Fruit fly (Drosophila melanogaster) whole organism, embryonic: ENCODE measurements around the gene trk.

Experiments
- Abd-B ChIP-seq: fragments of 200-800 bp; sonication (Bioruptor generic); optimal IDR thresholded peaks from 2 replicates; lab custom pipeline; 2018; ENCODE audit warnings: missing biosample characterization, mild to moderate bottlenecking, missing genetic modification characterization, moderate library complexity
- Adf1 ChIP-seq: fragments of 200-800 bp; sonication (Bioruptor generic); IDR thresholded peaks from 2 replicates; pipeline ENCODE4 v1.3.6; 2022; ENCODE audit warnings: missing biosample characterization, missing genetic modification characterization
- Asciz ChIP-seq: fragments of 200-800 bp; sonication (Bioruptor generic); optimal IDR thresholded peaks from 2 replicates; lab custom pipeline; 2017; ENCODE audit warnings: missing biosample characterization, mild to moderate bottlenecking, missing genetic modification characterization, missing genetic modification reagents
- CG10431 ChIP-seq: fragments of 200-800 bp; sonication (Bioruptor generic); optimal IDR thresholded peaks from 3 replicates; lab custom pipeline; 2018; ENCODE audit warnings: missing biosample characterization, mild to moderate bottlenecking, missing genetic modification characterization
- CG10565 ChIP-seq: fragments of 200-800 bp; sonication (Bioruptor generic); optimal IDR thresholded peaks from 3 replicates; lab custom pipeline; 2016; ENCODE audit warnings: missing biosample characterization, mild to moderate bottlenecking, missing genetic modification characterization
- CG11247 ChIP-seq: fragments of 200-800 bp; sonication (Bioruptor generic); IDR thresholded peaks from 2 replicates; pipeline ENCODE4 v1.3.6; 2022; ENCODE audit warnings: missing biosample characterization, missing genetic modification characterization
- CG12942 ChIP-seq: fragments of 200-800 bp; sonication (Bioruptor generic); optimal IDR thresholded peaks from 3 replicates; lab custom pipeline; 2016; ENCODE audit warnings: missing biosample characterization, missing genetic modification characterization
- CG13296 ChIP-seq: fragments of 200-800 bp; sonication (Bioruptor generic); optimal IDR thresholded peaks from 3 replicates; lab custom pipeline; 2018; ENCODE audit warnings: missing biosample characterization, mild to moderate bottlenecking, missing genetic modification characterization
- CG14441 ChIP-seq: fragments of 200-800 bp; sonication (Bioruptor generic); IDR thresholded peaks from 2 replicates; pipeline ENCODE4 v1.3.6; 2022; ENCODE audit warnings: missing biosample characterization, missing genetic modification characterization
- CG15011 ChIP-seq: fragments of 200-800 bp; sonication (Bioruptor generic); optimal IDR thresholded peaks from 3 replicates; lab custom pipeline; 2018; ENCODE audit warnings: missing biosample characterization, mild to moderate bottlenecking, missing genetic modification characterization
- CG15073 ChIP-seq: fragments of 200-800 bp; sonication (Bioruptor generic); optimal IDR thresholded peaks from 2 replicates; lab custom pipeline; 2016; ENCODE audit warnings: missing biosample characterization, missing genetic modification characterization
- CG15269 ChIP-seq: fragments of 200-800 bp; sonication (Bioruptor generic); optimal IDR thresholded peaks from 2 replicates; lab custom pipeline; 2018; ENCODE audit warnings: missing biosample characterization, mild to moderate bottlenecking, missing genetic modification characterization, moderate library complexity
- CG15514 ChIP-seq: fragments of 200-800 bp; sonication (Bioruptor generic); optimal IDR thresholded peaks from 3 replicates; lab custom pipeline; 2017; ENCODE audit warnings: missing biosample characterization, missing genetic modification characterization, mild to moderate bottlenecking, moderate library complexity, missing genetic modification reagents
- CG18011 ChIP-seq: fragments of 200-800 bp; sonication (Bioruptor generic); optimal IDR thresholded peaks from 2 replicates; lab custom pipeline; 2017; ENCODE audit warnings: missing biosample characterization, missing genetic modification characterization, mild to moderate bottlenecking, moderate library complexity, missing genotype
- CG18764 ChIP-seq: fragments of 200-800 bp; sonication (Bioruptor generic); optimal IDR thresholded peaks from 3 replicates; lab custom pipeline; 2016; ENCODE audit warnings: missing biosample characterization, missing genetic modification characterization
- CG4282 ChIP-seq: fragments of 200-800 bp; sonication (Bioruptor generic); optimal IDR thresholded peaks from 2 replicates; lab custom pipeline; 2016; ENCODE audit warnings: missing biosample characterization, missing genetic modification characterization
- CG4707 ChIP-seq: fragments of 200-800 bp; sonication (Bioruptor generic); optimal IDR thresholded peaks from 2 replicates; lab custom pipeline; 2018; ENCODE audit warnings: missing biosample characterization, mild to moderate bottlenecking, missing genetic modification characterization, moderate library complexity
- CG4854 ChIP-seq: fragments of 200-800 bp; sonication (Bioruptor generic); optimal IDR thresholded peaks from 2 replicates; lab custom pipeline; 2016; ENCODE audit warnings: missing biosample characterization, missing genetic modification characterization, inconsistent platforms
- CG5180 ChIP-seq: fragments of 200-800 bp; sonication (Bioruptor generic); optimal IDR thresholded peaks from 3 replicates; lab custom pipeline; 2017; ENCODE audit warnings: missing biosample characterization, missing genetic modification characterization, mild to moderate bottlenecking, moderate library complexity, missing genetic modification reagents
- CG6765 ChIP-seq: fragments of 200-800 bp; sonication (Bioruptor generic); optimal IDR thresholded peaks from 3 replicates; lab custom pipeline; 2017; ENCODE audit warnings: missing biosample characterization, mild to moderate bottlenecking, missing genetic modification characterization
- CG8944 ChIP-seq: fragments of 200-800 bp; sonication (Bioruptor generic); optimal IDR thresholded peaks from 3 replicates; lab custom pipeline; 2016; ENCODE audit warnings: missing biosample characterization, missing genetic modification characterization
- CG9609 ChIP-seq: fragments of 200-800 bp; sonication (Bioruptor generic); optimal IDR thresholded peaks from 3 replicates; lab custom pipeline; 2016; ENCODE audit warnings: missing biosample characterization, missing genetic modification characterization
- CG9817 ChIP-seq: fragments of 200-800 bp; sonication (Bioruptor generic); optimal IDR thresholded peaks from 2 replicates; lab custom pipeline; 2018; ENCODE audit warnings: missing biosample characterization, mild to moderate bottlenecking, missing genetic modification characterization, moderate library complexity
- Chrac-16 ChIP-seq: fragments of 200-800 bp; sonication (Bioruptor generic); optimal IDR thresholded peaks from 3 replicates; lab custom pipeline; 2016; ENCODE audit warnings: missing biosample characterization, missing genetic modification characterization
- Dll ChIP-seq: fragments of 200-800 bp; sonication (Bioruptor generic); IDR thresholded peaks from 4 replicates; pipeline ENCODE4 v1.3.6; 2022; ENCODE audit warnings: missing biosample characterization, missing genetic modification characterization; ENCODE audit not compliant: partially characterized antibody
- ERR ChIP-seq: fragments of 200-800 bp; sonication (Bioruptor generic); optimal IDR thresholded peaks from 2 replicates; lab custom pipeline; 2016; ENCODE audit warnings: missing biosample characterization, missing genetic modification characterization
- Hey ChIP-seq: fragments of 200-800 bp; sonication (Bioruptor generic); optimal IDR thresholded peaks from 3 replicates; lab custom pipeline; 2018; ENCODE audit warnings: missing biosample characterization, mild to moderate bottlenecking, missing genetic modification characterization
- Lhr ChIP-seq: fragments of 200-800 bp; sonication (Bioruptor generic); optimal IDR thresholded peaks from 3 replicates; lab custom pipeline; 2017; ENCODE audit warnings: mild to moderate bottlenecking, missing biosample characterization, missing genetic modification reagents, missing genetic modification characterization
- MBD-R2 ChIP-seq: fragments of 200-800 bp; sonication (Bioruptor generic); IDR thresholded peaks from 2 replicates; pipeline ENCODE4 v1.3.6; 2022; ENCODE audit warnings: missing biosample characterization, missing genetic modification characterization
- MESR4 ChIP-seq: fragments of 200-800 bp; sonication (Bioruptor generic); optimal IDR thresholded peaks from 2 replicates; lab custom pipeline; 2018; ENCODE audit warnings: missing biosample characterization, mild to moderate bottlenecking, missing genetic modification characterization, moderate library complexity
- Nf-YB ChIP-seq: fragments of 200-800 bp; sonication (Bioruptor generic); optimal IDR thresholded peaks from 3 replicates; lab custom pipeline; 2019; ENCODE audit warnings: missing biosample characterization, mild to moderate bottlenecking, missing genetic modification characterization, moderate library complexity
- Ravus ChIP-seq: fragments of 200-800 bp; sonication (Bioruptor generic); IDR thresholded peaks from 2 replicates; pipeline ENCODE4 v1.3.6; 2022; ENCODE audit warnings: missing biosample characterization, missing genetic modification characterization
- Sox100B ChIP-seq: fragments of 200-800 bp; sonication (Bioruptor generic); optimal IDR thresholded peaks from 3 replicates; lab custom pipeline; 2018; ENCODE audit warnings: missing biosample characterization, mild to moderate bottlenecking, missing genetic modification characterization
- Trl ChIP-seq, 3 experiments: fragments of >200 bp in 2 of 3; fragments of 200-800 bp in 1 of 3; sonication (Bioruptor generic) in 1 of 3; optimal IDR thresholded peaks; 2 replicates in 1 of 3; 3 replicates in 2 of 3; lab custom pipeline; 2016 to 2017; ENCODE audit warnings: missing biosample characterization in 1 of 3, missing genetic modification characterization in 1 of 3
- Xbp1 ChIP-seq: fragments of 200-800 bp; sonication (Bioruptor generic); optimal IDR thresholded peaks from 3 replicates; lab custom pipeline; 2016; ENCODE audit warnings: missing biosample characterization, mild to moderate bottlenecking, missing genetic modification characterization
- chif ChIP-seq, 2 experiments: fragments of 200-800 bp; sonication (Bioruptor generic); optimal IDR thresholded peaks; 3 replicates each; lab custom pipeline; 2016; ENCODE audit warnings: missing biosample characterization in 2 of 2, missing genetic modification characterization in 2 of 2
- dmrt99B ChIP-seq: fragments of 200-800 bp; sonication (Bioruptor generic); optimal IDR thresholded peaks from 2 replicates; lab custom pipeline; 2018; ENCODE audit warnings: missing biosample characterization, mild to moderate bottlenecking, missing genetic modification characterization, moderate library complexity
- fd102C ChIP-seq: fragments of 200-800 bp; sonication (Bioruptor generic); optimal IDR thresholded peaks from 2 replicates; lab custom pipeline; 2018; ENCODE audit warnings: missing biosample characterization, mild to moderate bottlenecking, missing genetic modification characterization, moderate library complexity
- gsb-n ChIP-seq: fragments of 200-800 bp; sonication (Bioruptor generic); optimal IDR thresholded peaks from 3 replicates; lab custom pipeline; 2018; ENCODE audit warnings: missing biosample characterization, mild to moderate bottlenecking, missing genetic modification characterization
- hbn ChIP-seq: fragments of 200-800 bp; sonication (Bioruptor generic); IDR thresholded peaks from 2 replicates; pipeline ENCODE4 v1.3.6; 2022; ENCODE audit warnings: missing biosample characterization, missing genetic modification characterization; ENCODE audit not compliant: partially characterized antibody
- insv ChIP-seq, 2 experiments: fragments of 200-800 bp; sonication (Bioruptor generic); optimal IDR thresholded peaks; 3 replicates each; lab custom pipeline; 2016 to 2018; ENCODE audit warnings: missing biosample characterization in 2 of 2, missing genetic modification characterization in 2 of 2
- inv ChIP-seq: fragments of 200-800 bp; sonication (Bioruptor generic); IDR thresholded peaks from 2 replicates; pipeline ENCODE4 v1.3.6; 2022; ENCODE audit warnings: missing biosample characterization, missing genetic modification characterization; ENCODE audit not compliant: partially characterized antibody
- lab ChIP-seq: fragments of 200-800 bp; sonication (Bioruptor generic); optimal IDR thresholded peaks from 3 replicates; lab custom pipeline; 2017; ENCODE audit warnings: missing biosample characterization, missing genetic modification characterization, mild to moderate bottlenecking, moderate library complexity, missing genetic modification reagents
- lov ChIP-seq, 2 experiments: fragments of 200-800 bp in 1 of 2; fragments of >200 bp in 1 of 2; sonication (Bioruptor generic) in 1 of 2; IDR thresholded peaks in 1 of 2; optimal IDR thresholded peaks in 1 of 2; 2 replicates in 1 of 2; 3 replicates in 1 of 2; pipeline versions ENCODE4 v1.3.6 to Lab custom; 2017 to 2022; ENCODE audit warnings: missing biosample characterization in 1 of 2, missing genetic modification characterization in 1 of 2
- org-1 ChIP-seq: fragments of 200-800 bp; sonication (Bioruptor generic); optimal IDR thresholded peaks from 2 replicates; lab custom pipeline; 2017; ENCODE audit warnings: missing biosample characterization, missing genetic modification characterization
- sc ChIP-seq, 3 experiments: fragments of >200 bp in 2 of 3; fragments of 200-800 bp in 1 of 3; sonication (Bioruptor generic) in 1 of 3; optimal IDR thresholded peaks; 2 replicates in 2 of 3; 3 replicates in 1 of 3; lab custom pipeline; 2017; ENCODE audit warnings: mild to moderate bottlenecking in 1 of 3, missing biosample characterization in 1 of 3, missing genetic modification characterization in 1 of 3, missing genetic modification reagents in 1 of 3
- sqz ChIP-seq: fragments of 200-800 bp; sonication (Bioruptor generic); optimal IDR thresholded peaks from 3 replicates; lab custom pipeline; 2018; ENCODE audit warnings: missing biosample characterization, mild to moderate bottlenecking, missing genetic modification characterization
- stwl ChIP-seq: fragments of 200-800 bp; sonication (Bioruptor generic); optimal IDR thresholded peaks from 3 replicates; lab custom pipeline; 2018; ENCODE audit warnings: missing biosample characterization, mild to moderate bottlenecking, missing genetic modification characterization, moderate library complexity
- tx ChIP-seq: fragments of 200-800 bp; sonication (Bioruptor generic); optimal IDR thresholded peaks from 2 replicates; lab custom pipeline; 2016; ENCODE audit warnings: missing biosample characterization, missing genetic modification characterization

The trk gene

DNA sequence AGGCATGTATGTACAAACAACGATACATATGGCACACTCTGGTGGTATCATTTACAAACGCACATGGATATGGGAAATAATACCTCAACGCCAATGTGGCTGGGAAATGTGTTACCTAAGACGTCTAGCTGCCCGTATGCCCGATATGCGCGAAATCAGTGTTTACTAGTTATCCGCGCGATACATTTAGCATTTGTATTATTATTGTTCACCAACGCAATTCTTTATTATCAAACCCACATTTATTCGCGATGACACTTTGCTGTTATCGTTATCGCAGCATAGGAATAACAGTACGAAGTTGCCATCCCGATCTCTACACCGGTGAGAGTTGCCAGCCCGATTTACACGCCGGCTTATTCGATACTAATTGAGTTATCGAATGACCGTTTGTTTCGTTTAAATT lies 25.3 kb downstream of the trk start, which contains the start of gene chico (continued):
- TF ChIP-seq CG9817 (tag; lab: Kevin White, UChicago) (no peak), CG14441 (GFP tag; lab: Robert Waterston, UW) (no peak), CG4707 (GFP tag; lab: Kevin White, UChicago) (no peak), Nf-YB (no peak), Lhr (peak; percentile 64), CG13296 (GFP tag; lab: Kevin White, UChicago) (no peak), CG15514 (no peak), ERR (no peak), sqz (no peak), MESR4 (peak; percentile 79), Adf1 (no peak), hbn (GFP tag; lab: Robert Waterston, UW) (peak; percentile 52), chif (GFP tag; optimal IDR thresholded peaks at IDR 0.05; lab: Kevin White, UChicago) (no peak), fd102C (GFP tag; lab: Kevin White, UChicago) (no peak), sc (optimal IDR thresholded peaks at IDR 0.05; lab: Kevin White, UChicago) (no peak), sc (GFP tag; optimal IDR thresholded peaks at IDR 0.05; lab: Kevin White, UChicago) (no peak), gsb-n (tag; lab: Kevin White, UChicago) (no peak), inv (GFP tag; lab: Robert Waterston, UW) (no peak), Trl (optimal IDR thresholded peaks at IDR 0.05; lab: Kevin White, UChicago) (no peak), Trl (GFP tag; optimal IDR thresholded peaks at IDR 0.05; lab: Kevin White, UChicago) (no peak), MBD-R2 (GFP tag; lab: Robert Waterston, UW) (peak; percentile 56), lov (optimal IDR thresholded peaks at IDR 0.05; lab: Kevin White, UChicago) (no peak), lov (GFP tag; IDR thresholded peaks at IDR 0.05; lab: Robert Waterston, UW) (no peak), lab (GFP tag; lab: Kevin White, UChicago) (no peak), CG8944 (GFP tag; lab: Kevin White, UChicago) (no peak), CG10565 (GFP tag; lab: Kevin White, UChicago) (no peak), Ravus (GFP tag; lab: Robert Waterston, UW) (no peak), CG6765 (GFP tag; lab: Kevin White, UChicago) (no peak), CG12942 (GFP tag; lab: Kevin White, UChicago) (no peak), CG4282 (no peak), Xbp1 (no peak), CG18764 (GFP tag; lab: Kevin White, UChicago) (no peak), CG15073 (GFP tag; lab: Kevin White, UChicago) (no peak), dmrt99B (tag; lab: Kevin White, UChicago) (no peak), CG15269 (tag; lab: Kevin White, UChicago) (no peak), CG18011 (GFP tag; lab: Kevin White, UChicago) (no peak), CG9609 (no peak), Abd-B (GFP tag; lab: Kevin White, UChicago) (no peak), tx (GFP tag; lab: Kevin White, UChicago) (no peak), stwl (peak; percentile 97), CG4854 (peak; percentile 4), CG15011 (GFP tag; lab: Kevin White, UChicago) (no peak), Dll (GFP tag; lab: Robert Waterston, UW) (peak; percentile 58; the same call in 2 of the 4 replicates), Chrac-16 (GFP tag; lab: Kevin White, UChicago) (no peak), Asciz (no peak), org-1 (GFP tag; lab: Kevin White, UChicago) (no peak), Sox100B (GFP tag; lab: Kevin White, UChicago) (no peak), CG11247 (GFP tag; lab: Robert Waterston, UW) (no peak), insv (GFP tag; optimal IDR thresholded peaks at IDR 0.05; lab: Kevin White, UChicago) (no peak), CG5180 (GFP tag; lab: Kevin White, UChicago) (no peak), CG10431 (GFP tag; lab: Kevin White, UChicago) (no peak), Hey (tag; lab: Kevin White, UChicago) (no peak)
